Fruit fly (Drosophila melanogaster): ENCODE measurements around the gene CG14780.

CG14780 gene

DNA sequence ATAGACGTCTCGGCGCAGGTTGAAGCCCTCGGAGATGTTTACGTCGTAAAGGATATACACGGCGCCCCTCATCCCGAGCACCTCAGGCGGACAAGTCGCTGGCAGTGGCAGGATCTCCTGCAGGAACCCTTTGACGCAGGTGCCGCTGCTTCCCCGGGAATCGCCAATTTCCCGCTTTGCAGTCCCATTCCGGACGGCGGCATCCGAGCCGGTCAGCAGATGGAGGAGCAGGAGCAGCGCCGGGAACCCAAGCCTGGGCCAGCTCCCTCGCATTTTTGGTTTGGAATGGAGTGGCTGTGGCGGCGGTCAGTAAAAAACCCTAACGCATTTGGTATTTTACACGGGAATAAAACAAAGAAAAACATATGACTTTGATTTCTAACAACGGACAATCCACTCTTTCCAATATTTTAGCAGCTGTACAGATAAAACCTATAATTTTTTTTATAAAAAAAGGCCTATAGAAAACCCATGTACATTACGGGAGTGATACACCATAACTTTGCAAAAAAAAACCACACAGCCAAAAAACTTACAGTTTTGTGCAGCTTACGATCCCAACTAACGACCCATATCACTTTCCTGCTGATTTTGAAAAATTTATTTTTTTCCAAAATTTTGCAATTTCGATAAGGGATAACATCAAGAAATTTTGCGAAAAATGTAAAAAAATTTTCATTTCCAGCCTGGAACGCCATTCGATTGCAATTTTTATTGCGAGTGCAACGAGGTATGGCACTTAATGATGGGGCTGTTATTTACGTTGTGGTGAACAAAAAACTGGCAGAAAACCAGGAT is 6.4 kb upstream of the CG14780 start, which contains the start of the genes O-fut2 and CG14777 (continued):
- TF ChIP-seq pan (optimal IDR thresholded peaks at IDR 0.05), result no peak
- peak in 1 of 2 experiments; percentile 6 for TF ChIP-seq pan (GFP tag; optimal IDR thresholded peaks at IDR 0.05 in 1 of 2, IDR thresholded peaks at IDR 0.05 in 1 of 2)
- TF ChIP-seq ci (GFP tag; IDR thresholded peaks at IDR 0.05), result 0 out of 3 replicates have a peak, but pooled peaks have one; percentile 11
- TF ChIP-seq CG12659 (GFP tag; optimal IDR thresholded peaks at IDR 0.05), result peak; percentile 8
- TF ChIP-seq CG17361 (GFP tag; IDR thresholded peaks at IDR 0.05), result 0 out of 3 replicates have a peak, but pooled peaks have one; percentile 9
- peak; percentile 37; the same call in 1 of the 2 replicates for TF ChIP-seq Xrp1 (GFP tag; IDR thresholded peaks at IDR 0.05)
- no peak for TF ChIP-seq lilli (GFP tag; optimal IDR thresholded peaks at IDR 0.05)
- TF ChIP-seq prd (optimal IDR thresholded peaks at IDR 0.05), result no peak
- TF ChIP-seq prd (GFP tag; IDR thresholded peaks at IDR 0.05), result peak; percentile 21; the same call in 1 of the 3 replicates
- peak in 1 of 2 experiments; percentile 67 for TF ChIP-seq crp (GFP tag; optimal IDR thresholded peaks at IDR 0.05)
- TF ChIP-seq HmgZ (tag; optimal IDR thresholded peaks at IDR 0.05), result no peak

DNA sequence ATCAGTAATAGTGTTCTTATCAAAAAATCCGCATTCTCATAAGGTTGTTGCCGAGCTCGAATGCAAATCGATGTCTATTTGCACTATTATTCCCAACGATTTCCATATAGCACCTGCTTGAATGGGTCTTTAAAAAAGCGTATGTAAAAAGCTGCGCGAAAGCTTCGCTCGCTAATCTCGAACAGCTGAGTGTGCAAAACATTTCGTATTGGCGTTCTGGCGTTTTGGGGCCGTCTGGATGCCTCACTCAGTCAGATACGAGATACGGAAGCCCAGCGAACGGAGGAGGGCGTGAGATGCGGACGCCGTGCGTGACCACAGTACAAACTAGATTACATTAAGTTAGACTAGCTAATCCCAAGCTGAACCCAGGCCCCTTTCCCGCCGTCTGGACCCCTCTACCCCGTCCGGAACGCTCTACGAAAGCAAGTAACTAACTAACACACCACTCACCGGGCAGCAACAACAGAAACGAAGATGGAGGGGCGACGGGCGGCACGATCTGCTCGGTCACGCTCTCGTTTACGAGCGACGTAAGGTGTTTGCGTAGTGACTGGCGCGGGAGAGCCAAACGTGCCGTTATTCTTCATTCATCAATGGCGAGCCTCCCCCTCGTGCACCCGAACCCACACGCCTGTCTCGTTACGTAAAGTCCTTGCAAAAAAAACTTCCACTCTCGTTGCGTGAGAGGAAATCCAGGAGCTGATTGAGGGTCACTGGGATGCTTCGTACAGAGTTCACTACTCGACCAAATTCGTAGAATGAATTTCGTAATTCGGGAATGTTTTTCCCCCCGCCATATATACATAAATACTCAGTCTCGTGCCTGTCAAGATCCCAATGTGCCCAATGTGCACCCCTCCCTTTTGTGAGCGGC is 5.6 kb upstream of the CG14780 start:
- no peak for TF ChIP-seq CG11696 (GFP tag; IDR thresholded peaks at IDR 0.05)
- peak; percentile 65 for TF ChIP-seq sug (tag; optimal IDR thresholded peaks at IDR 0.05)
- no peak for TF ChIP-seq hkb (optimal IDR thresholded peaks at IDR 0.05)
- TF ChIP-seq hkb (GFP tag; IDR thresholded peaks at IDR 0.05), result no peak
- TF ChIP-seq Sin3A (optimal IDR thresholded peaks at IDR 0.05), result no peak
- no peak for TF ChIP-seq CG30020 (tag; optimal IDR thresholded peaks at IDR 0.05)
- TF ChIP-seq crp (GFP tag; optimal IDR thresholded peaks at IDR 0.05), result peak in 1 of 2 experiments; percentile 71
- TF ChIP-seq chinmo (GFP tag; IDR thresholded peaks at IDR 0.05; ENCODE audit: partially characterized antibody), result 0 out of 4 replicates have a peak, but pooled peaks have one; percentile 52
- TF ChIP-seq CG10565 (GFP tag; optimal IDR thresholded peaks at IDR 0.05), result no peak
- TF ChIP-seq CG1602 (GFP tag; optimal IDR thresholded peaks at IDR 0.05), result no peak
- TF ChIP-seq CG8281 (tag; optimal IDR thresholded peaks at IDR 0.05), result no peak
- TF ChIP-seq Dip2 (GFP tag; IDR thresholded peaks at IDR 0.05), result no peak
- TF ChIP-seq cwo (GFP tag; optimal IDR thresholded peaks at IDR 0.05), result peak; percentile 90
- TF ChIP-seq tll (GFP tag; optimal IDR thresholded peaks at IDR 0.05), result no peak
- peak in 1 of 2 experiments; percentile 22 for TF ChIP-seq Trl (optimal IDR thresholded peaks at IDR 0.05)
- TF ChIP-seq Trl (GFP tag; optimal IDR thresholded peaks at IDR 0.05), result no peak
- TF ChIP-seq CG2875 (GFP tag; optimal IDR thresholded peaks at IDR 0.05), result no peak
- peak; percentile 68 for TF ChIP-seq CG10543 (GFP tag; optimal IDR thresholded peaks at IDR 0.05)
- no peak for TF ChIP-seq sr (GFP tag; IDR thresholded peaks at IDR 0.05)
- no peak for TF ChIP-seq Sox100B (GFP tag; optimal IDR thresholded peaks at IDR 0.05)
- TF ChIP-seq ro (GFP tag; IDR thresholded peaks at IDR 0.05), result no peak
- no peak for TF ChIP-seq zfh1 (GFP tag; IDR thresholded peaks at IDR 0.05)
- peak; percentile 61 for TF ChIP-seq CG13894 (tag; optimal IDR thresholded peaks at IDR 0.05)
- TF ChIP-seq Atf3 (GFP tag; optimal IDR thresholded peaks at IDR 0.05), result no peak
- peak; percentile 3 for TF ChIP-seq BEAF-32 (GFP tag; optimal IDR thresholded peaks at IDR 0.05)
- TF ChIP-seq CG6683 (GFP tag; optimal IDR thresholded peaks at IDR 0.05), result no peak
- TF ChIP-seq ac (GFP tag; optimal IDR thresholded peaks at IDR 0.05), result no peak
- peak in 1 of 2 experiments; percentile 36 for TF ChIP-seq Eip74EF (GFP tag; optimal IDR thresholded peaks at IDR 0.05)
- TF ChIP-seq Side (GFP tag; optimal IDR thresholded peaks at IDR 0.05), result no peak
- TF ChIP-seq tup (GFP tag; optimal IDR thresholded peaks at IDR 0.05), result no peak
- no peak for TF ChIP-seq chif (GFP tag; optimal IDR thresholded peaks at IDR 0.05)
- no peak for TF ChIP-seq CG12219 (GFP tag; optimal IDR thresholded peaks at IDR 0.05)
- no peak for TF ChIP-seq CG3726 (GFP tag; IDR thresholded peaks at IDR 0.05)
- TF ChIP-seq Nf-YC (tag; optimal IDR thresholded peaks at IDR 0.05), result peak; percentile 10
- TF ChIP-seq Lpt (GFP tag; optimal IDR thresholded peaks at IDR 0.05), result no peak
- TF ChIP-seq insv (GFP tag; optimal IDR thresholded peaks at IDR 0.05), result no peak

All from whole organism, embryonic.